Worm (Caenorhabditis elegans) whole organism, late embryonic: Measurements from ENCODE around the gene C15H9.4.

Source experiments
- C08G9.2 ChIP-seq: sonication (generic microtip); optimal IDR thresholded peaks from 2 replicates; lab custom pipeline; 2016; ENCODE audit warnings: mild to moderate bottlenecking, missing genetic modification characterization, moderate library complexity, missing compliant biosample characterization
- T23F11.4 ChIP-seq: fragments of 200-800 bp; sonication (Bioruptor generic); optimal IDR thresholded peaks from 2 replicates; lab custom pipeline; 2018; ENCODE audit warnings: mild to moderate bottlenecking, missing genetic modification characterization, missing compliant biosample characterization
- Y22D7AL.16 ChIP-seq: sonication (generic microtip); optimal IDR thresholded peaks from 2 replicates; lab custom pipeline; 2016; ENCODE audit warnings: missing genetic modification characterization, missing compliant biosample characterization
- ahr-1 ChIP-seq: sonication (generic microtip); optimal IDR thresholded peaks from 2 replicates; lab custom pipeline; 2016; ENCODE audit warnings: missing genetic modification characterization, missing compliant biosample characterization
- ama-1 ChIP-seq: fragments of 150-350 bp; optimal IDR thresholded peaks from 2 replicates; lab custom pipeline; 2014
- ceh-14 ChIP-seq: sonication (generic microtip); optimal IDR thresholded peaks from 2 replicates; lab custom pipeline; 2016; ENCODE audit warnings: missing genotype, missing genetic modification characterization, missing compliant biosample characterization
- ceh-18 ChIP-seq: sonication (generic microtip); optimal IDR thresholded peaks from 2 replicates; lab custom pipeline; 2016; ENCODE audit warnings: missing genetic modification characterization, missing compliant biosample characterization
- ceh-19 ChIP-seq: fragments of 200-800 bp; sonication (Bioruptor generic); optimal IDR thresholded peaks from 2 replicates; lab custom pipeline; 2018; ENCODE audit warnings: mild to moderate bottlenecking, missing genetic modification characterization, missing compliant biosample characterization
- ceh-2 ChIP-seq: sonication (generic microtip); optimal IDR thresholded peaks from 2 replicates; lab custom pipeline; 2016; ENCODE audit warnings: missing genotype, missing genetic modification characterization, missing compliant biosample characterization
- ceh-22 ChIP-seq: sonication (generic microtip); optimal IDR thresholded peaks from 2 replicates; lab custom pipeline; 2017; ENCODE audit warnings: missing biosample characterization, missing genetic modification characterization
- ceh-24 ChIP-seq: sonication (generic microtip); optimal IDR thresholded peaks from 2 replicates; lab custom pipeline; 2016; ENCODE audit warnings: mild to moderate bottlenecking, missing genetic modification characterization, missing compliant biosample characterization
- ceh-31 ChIP-seq: sonication (generic microtip); optimal IDR thresholded peaks from 2 replicates; lab custom pipeline; 2016; ENCODE audit warnings: missing genetic modification characterization, missing compliant biosample characterization
- ceh-34 ChIP-seq: sonication (generic microtip); optimal IDR thresholded peaks from 2 replicates; lab custom pipeline; 2016; ENCODE audit warnings: mild to moderate bottlenecking, missing genetic modification characterization, missing compliant biosample characterization
- ceh-45 ChIP-seq: fragments of 200-800 bp; sonication (Bioruptor generic); IDR thresholded peaks from 2 replicates; pipeline ENCODE4 v1.3.6; 2022; ENCODE audit warnings: missing genetic modification reagents, missing genetic modification characterization, missing compliant biosample characterization
- ceh-48 ChIP-seq: sonication (generic microtip); optimal IDR thresholded peaks from 2 replicates; lab custom pipeline; 2016; ENCODE audit warnings: missing genetic modification characterization, inconsistent platforms, missing compliant biosample characterization
- ceh-9 ChIP-seq: sonication (generic microtip); optimal IDR thresholded peaks from 2 replicates; lab custom pipeline; 2016; ENCODE audit warnings: mild to moderate bottlenecking, missing genetic modification characterization, inconsistent platforms, missing compliant biosample characterization
- che-1 ChIP-seq: sonication (generic microtip); optimal IDR thresholded peaks from 2 replicates; lab custom pipeline; 2016; ENCODE audit warnings: mild to moderate bottlenecking, missing genetic modification characterization, missing compliant biosample characterization
- dmd-4 ChIP-seq: sonication (generic microtip); optimal IDR thresholded peaks from 2 replicates; lab custom pipeline; 2016; ENCODE audit warnings: borderline replicate concordance, missing genetic modification characterization, missing compliant biosample characterization
- dve-1 ChIP-seq: sonication (generic microtip); optimal IDR thresholded peaks from 2 replicates; lab custom pipeline; 2017; ENCODE audit warnings: antibody characterized with exemption, mild to moderate bottlenecking, missing genetic modification characterization, missing compliant biosample characterization
- elt-2 ChIP-seq: sonication (generic microtip); optimal IDR thresholded peaks from 2 replicates; lab custom pipeline; 2016; ENCODE audit warnings: missing genetic modification reagents, missing genetic modification characterization, missing compliant biosample characterization
- elt-4 ChIP-seq: sonication (generic microtip); optimal IDR thresholded peaks from 2 replicates; lab custom pipeline; 2016; ENCODE audit warnings: missing genetic modification characterization, missing compliant biosample characterization
- ets-4 ChIP-seq: sonication (generic microtip); optimal IDR thresholded peaks from 2 replicates; lab custom pipeline; 2016; ENCODE audit warnings: missing genetic modification characterization, missing compliant biosample characterization
- fax-1 ChIP-seq: sonication (generic microtip); optimal IDR thresholded peaks from 2 replicates; lab custom pipeline; 2016; ENCODE audit warnings: missing genotype, missing genetic modification characterization, missing compliant biosample characterization
- fkh-10 ChIP-seq: fragments of 150-350 bp; optimal IDR thresholded peaks from 2 replicates; lab custom pipeline; 2014; ENCODE audit warnings: missing biosample characterization, missing genetic modification reagents, missing genetic modification characterization
- fkh-6 ChIP-seq: sonication (generic microtip); optimal IDR thresholded peaks from 2 replicates; lab custom pipeline; 2016; ENCODE audit warnings: missing genetic modification characterization, missing compliant biosample characterization
- gmeb-2 ChIP-seq: sonication (generic microtip); optimal IDR thresholded peaks from 2 replicates; lab custom pipeline; 2016; ENCODE audit warnings: missing genetic modification characterization, inconsistent platforms, missing compliant biosample characterization
- hlh-15 ChIP-seq: sonication (generic microtip); optimal IDR thresholded peaks from 2 replicates; lab custom pipeline; 2016; ENCODE audit warnings: missing genetic modification characterization, missing compliant biosample characterization
- hlh-30 ChIP-seq: sonication (generic microtip); optimal IDR thresholded peaks from 2 replicates; lab custom pipeline; 2017; ENCODE audit warnings: antibody characterized with exemption, missing genetic modification characterization, missing compliant biosample characterization; ENCODE audit not compliant: insufficient read depth
- hlh-8 ChIP-seq: sonication (generic microtip); optimal IDR thresholded peaks from 2 replicates; lab custom pipeline; 2016; ENCODE audit warnings: missing genotype, missing genetic modification characterization, missing compliant biosample characterization
- lim-6 ChIP-seq: sonication (generic microtip); optimal IDR thresholded peaks from 2 replicates; lab custom pipeline; 2016; ENCODE audit warnings: missing genetic modification characterization, missing compliant biosample characterization
- lin-11 ChIP-seq: fragments of 200-800 bp; sonication (Bioruptor generic); optimal IDR thresholded peaks from 2 replicates; lab custom pipeline; 2018; ENCODE audit warnings: mild to moderate bottlenecking, missing genetic modification characterization, missing compliant biosample characterization
- madf-2 ChIP-seq: sonication (generic microtip); optimal IDR thresholded peaks from 2 replicates; lab custom pipeline; 2017; ENCODE audit warnings: missing genetic modification characterization, missing compliant biosample characterization
- mec-3 ChIP-seq: sonication (generic microtip); optimal IDR thresholded peaks from 2 replicates; lab custom pipeline; 2016; ENCODE audit warnings: borderline replicate concordance, missing genetic modification characterization, missing compliant biosample characterization
- nhr-11 ChIP-seq: fragments of 150-350 bp; optimal IDR thresholded peaks from 2 replicates; lab custom pipeline; 2014; ENCODE audit warnings: missing biosample characterization, missing genetic modification characterization
- nhr-232 ChIP-seq: sonication (generic microtip); optimal IDR thresholded peaks from 2 replicates; lab custom pipeline; 2016; ENCODE audit warnings: missing genetic modification characterization, missing compliant biosample characterization
- npax-4 ChIP-seq: sonication (generic microtip); optimal IDR thresholded peaks from 2 replicates; lab custom pipeline; 2016; ENCODE audit warnings: missing genetic modification characterization, missing compliant biosample characterization
- odd-2 ChIP-seq: sonication (generic microtip); optimal IDR thresholded peaks from 2 replicates; lab custom pipeline; 2017; ENCODE audit warnings: antibody characterized with exemption, mild to moderate bottlenecking, missing genetic modification characterization, missing compliant biosample characterization
- pag-3 ChIP-seq: sonication (generic microtip); optimal IDR thresholded peaks from 2 replicates; lab custom pipeline; 2016; ENCODE audit warnings: missing compliant biosample characterization, missing genetic modification characterization, borderline replicate concordance
- pax-1 ChIP-seq: fragments of 150-350 bp; optimal IDR thresholded peaks from 2 replicates; lab custom pipeline; 2014; ENCODE audit warnings: missing biosample characterization, missing genetic modification characterization
- pros-1 ChIP-seq: fragments of 150-350 bp; optimal IDR thresholded peaks from 2 replicates; lab custom pipeline; 2014; ENCODE audit warnings: missing biosample characterization, missing genetic modification reagents, missing genetic modification characterization
- ref-2 ChIP-seq: sonication (generic microtip); optimal IDR thresholded peaks from 2 replicates; lab custom pipeline; 2016; ENCODE audit warnings: missing genetic modification characterization, missing compliant biosample characterization
- sdc-2 ChIP-seq: sonication (generic microtip); optimal IDR thresholded peaks from 2 replicates; lab custom pipeline; 2016; ENCODE audit warnings: missing genotype, missing genetic modification characterization, missing compliant biosample characterization
- sox-2 ChIP-seq: fragments of 200-800 bp; sonication (Bioruptor generic); IDR thresholded peaks from 2 replicates; pipeline ENCODE4 v1.3.6; 2022; ENCODE audit warnings: missing genetic modification reagents, missing genetic modification characterization, missing compliant biosample characterization
- sox-4 ChIP-seq: sonication (generic microtip); optimal IDR thresholded peaks from 2 replicates; lab custom pipeline; 2017; ENCODE audit warnings: mild to moderate bottlenecking, missing genetic modification characterization, inconsistent platforms, missing compliant biosample characterization
- tbx-7 ChIP-seq: sonication (generic microtip); optimal IDR thresholded peaks from 2 replicates; lab custom pipeline; 2016; ENCODE audit warnings: missing genotype, missing genetic modification characterization, missing compliant biosample characterization
- ttx-3 ChIP-seq: sonication (generic microtip); optimal IDR thresholded peaks from 2 replicates; lab custom pipeline; 2016; ENCODE audit warnings: missing genetic modification reagents, missing genetic modification characterization, missing compliant biosample characterization
- unc-3 ChIP-seq, 2 experiments: fragments of 200-800 bp in 1 of 2; sonication (Bioruptor generic) in 1 of 2; sonication (generic microtip) in 1 of 2; conservative IDR thresholded peaks in 1 of 2; optimal IDR thresholded peaks in 1 of 2; 2 replicates each; pipeline versions ENCODE4 v1.3.6 to Lab custom; 2016 to 2022; ENCODE audit warnings: missing compliant biosample characterization in 2 of 2, missing genetic modification characterization in 2 of 2, missing genetic modification reagents in 1 of 2
- unc-42 ChIP-seq: sonication (generic microtip); optimal IDR thresholded peaks from 2 replicates; lab custom pipeline; 2016; ENCODE audit warnings: missing genotype, missing genetic modification characterization, missing compliant biosample characterization
- zip-5 ChIP-seq: sonication (generic microtip); optimal IDR thresholded peaks from 2 replicates; lab custom pipeline; 2016; ENCODE audit warnings: missing genetic modification characterization, missing compliant biosample characterization
- ztf-16 ChIP-seq: sonication (generic microtip); optimal IDR thresholded peaks from 2 replicates; lab custom pipeline; 2017; ENCODE audit warnings: missing genetic modification characterization, missing compliant biosample characterization

The C15H9.4 gene

DNA sequence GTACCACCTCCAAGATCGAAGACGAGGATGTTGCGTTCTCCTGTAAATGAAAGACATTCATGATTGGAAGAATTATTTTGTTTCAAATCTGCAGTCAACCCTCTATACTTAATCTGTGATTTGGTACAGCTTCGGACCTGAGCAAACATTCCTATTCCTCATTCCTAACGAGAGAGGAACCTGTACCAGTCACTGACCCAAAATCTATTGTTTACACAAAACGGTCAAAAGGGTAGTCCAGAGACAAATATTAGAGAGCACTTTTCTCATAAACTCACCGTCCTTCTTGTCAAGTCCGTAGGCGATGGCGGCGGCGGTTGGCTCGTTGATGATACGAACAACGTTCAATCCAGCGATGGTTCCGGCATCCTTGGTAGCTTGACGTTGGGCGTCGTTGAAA lies 6.7 kb upstream of the C15H9.4 start:
- TF ChIP-seq C08G9.2 (tag; lab: Kevin White, UChicago), result no peak
- no peak for TF ChIP-seq ceh-19 (GFP tag; lab: Kevin White, UChicago)
- no peak for TF ChIP-seq ceh-9 (tag; lab: Kevin White, UChicago)
- no peak for TF ChIP-seq lin-11 (tag; lab: Kevin White, UChicago)
- TF ChIP-seq gmeb-2 (tag; lab: Kevin White, UChicago), result no peak
- no peak for TF ChIP-seq pag-3 (tag; lab: Kevin White, UChicago)
- no peak for TF ChIP-seq ceh-22 (tag; lab: Kevin White, UChicago)
- TF ChIP-seq mec-3, result no peak
- no peak for TF ChIP-seq ets-4 (tag; lab: Kevin White, UChicago)
- no peak for TF ChIP-seq sdc-2 (tag; lab: Kevin White, UChicago)

DNA sequence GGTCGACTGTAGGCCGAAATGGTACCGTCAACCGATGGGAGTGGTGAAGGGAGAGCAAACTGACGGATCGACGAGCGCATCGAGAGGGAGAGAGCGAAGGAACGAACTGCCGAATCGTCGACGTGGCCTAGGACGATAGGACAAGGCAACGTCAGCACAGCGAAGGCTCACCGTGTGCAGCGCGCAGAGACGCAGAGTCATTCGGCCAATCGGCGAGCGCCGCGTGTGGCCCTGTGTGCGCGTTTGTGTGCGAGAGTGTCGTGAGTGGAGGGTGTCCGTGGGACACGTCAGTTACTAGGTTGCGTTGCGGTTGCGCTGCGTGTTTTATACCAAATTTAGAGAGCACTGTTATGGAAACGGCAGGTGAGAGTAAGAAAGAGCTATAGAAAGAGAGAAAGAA lies 5.5 kb upstream of the C15H9.4 start, which contains the start of gene hsp-3:
Gene hsp-3, minus strand, starts transcription at position 158 of the 400 bp plus-strand sequence.
- TF ChIP-seq ceh-48 (no peak), unc-42 (tag; lab: Kevin White, UChicago) (peak; percentile 79), ceh-18 (tag; lab: Kevin White, UChicago) (peak; percentile 79), ceh-9 (tag; lab: Kevin White, UChicago) (no peak), elt-2 (tag; lab: Kevin White, UChicago) (peak; percentile 81), ceh-24 (tag; lab: Kevin White, UChicago) (no peak), pax-1 (tag; lab: Kevin White, UChicago) (peak; percentile 10), ceh-2 (peak; percentile 47), elt-4 (tag; lab: Kevin White, UChicago) (no peak), ceh-14 (peak; percentile 67), ahr-1 (peak; percentile 21), lin-11 (tag; lab: Kevin White, UChicago) (no peak), npax-4 (tag; lab: Kevin White, UChicago) (no peak), fax-1 (peak; percentile 54), sdc-2 (tag; lab: Kevin White, UChicago) (peak; percentile 86), mec-3 (no peak), hlh-15 (tag; lab: Kevin White, UChicago) (no peak), ref-2 (tag; lab: Kevin White, UChicago) (peak; percentile 97), lim-6 (tag; lab: Kevin White, UChicago) (peak; percentile 40), ama-1 (lab: Kevin White, UChicago) (no peak), tbx-7 (tag; lab: Kevin White, UChicago) (peak; percentile 66), T23F11.4 (GFP tag; lab: Kevin White, UChicago) (peak; percentile 86), dmd-4 (tag; lab: Kevin White, UChicago) (no peak), unc-3 (GFP tag; conservative IDR thresholded peaks at IDR 0.05; lab: Robert Waterston, UW) (no peak), unc-3 (tag; optimal IDR thresholded peaks at IDR 0.05; lab: Kevin White, UChicago) (no peak), ceh-45 (GFP tag; lab: Robert Waterston, UW) (no peak), ceh-19 (GFP tag; lab: Kevin White, UChicago) (peak; percentile 50), sox-4 (tag; lab: Kevin White, UChicago) (no peak), ttx-3 (tag; lab: Kevin White, UChicago) (no peak), ceh-31 (tag; lab: Kevin White, UChicago) (peak; percentile 90), gmeb-2 (tag; lab: Kevin White, UChicago) (no peak), fkh-10 (GFP tag; lab: Kevin White, UChicago) (no peak), pros-1 (tag; lab: Kevin White, UChicago) (peak; percentile 85), sox-2 (peak; percentile 12), pag-3 (tag; lab: Kevin White, UChicago) (no peak), che-1 (tag; lab: Kevin White, UChicago) (peak; percentile 2), hlh-8 (tag; lab: Kevin White, UChicago) (peak; percentile 54), Y22D7AL.16 (tag; lab: Kevin White, UChicago) (no peak), madf-2 (no peak), zip-5 (tag; lab: Kevin White, UChicago) (no peak), odd-2 (tag; lab: Kevin White, UChicago) (no peak), fkh-6 (tag; lab: Kevin White, UChicago) (no peak), nhr-232 (tag; lab: Kevin White, UChicago) (no peak), dve-1 (tag; lab: Kevin White, UChicago) (peak; percentile 55), hlh-30 (tag; lab: Kevin White, UChicago) (peak; percentile 85), ztf-16 (peak; percentile 69), ceh-34 (peak; percentile 95), nhr-11 (tag; lab: Kevin White, UChicago) (no peak)
